Worm (Caenorhabditis elegans) whole organism, L2 larva: ENCODE results near the gene C13A10.1.

Experiments used
- F13H6.1 ChIP-seq: sonication (generic microtip); optimal IDR thresholded peaks from 2 replicates; lab custom pipeline; 2016; ENCODE audit warnings: missing genetic modification characterization, missing compliant biosample characterization
- alr-1 ChIP-seq: fragments of 150-350 bp; optimal IDR thresholded peaks from 2 replicates; lab custom pipeline; 2014; ENCODE audit warnings: missing biosample characterization, missing genetic modification characterization
- ama-1 ChIP-seq: fragments of 150-350 bp; optimal IDR thresholded peaks from 2 replicates; lab custom pipeline; 2018; ENCODE audit warnings: inconsistent platforms
- ceh-82 ChIP-seq: fragments of 150-350 bp; optimal IDR thresholded peaks from 2 replicates; lab custom pipeline; 2014; ENCODE audit warnings: missing biosample characterization, missing genetic modification characterization
- egl-27 ChIP-seq: sonication (generic microtip); optimal IDR thresholded peaks from 3 replicates; lab custom pipeline; 2017; ENCODE audit warnings: missing biosample characterization, missing genetic modification reagents, missing genetic modification characterization
- gmeb-1 ChIP-seq: fragments of 150-350 bp; optimal IDR thresholded peaks from 2 replicates; lab custom pipeline; 2014; ENCODE audit warnings: missing biosample characterization, missing genetic modification characterization
- nhr-11 ChIP-seq: fragments of 150-350 bp; optimal IDR thresholded peaks from 2 replicates; lab custom pipeline; 2014; ENCODE audit warnings: missing biosample characterization, missing genetic modification characterization
- nhr-129 ChIP-seq: fragments of 150-350 bp; optimal IDR thresholded peaks from 2 replicates; lab custom pipeline; 2014; ENCODE audit warnings: missing biosample characterization, missing genetic modification characterization
- nhr-25 ChIP-seq: fragments of 150-350 bp; sonication (generic microtip); optimal IDR thresholded peaks from 3 replicates; lab custom pipeline; 2014; ENCODE audit warnings: missing biosample characterization, missing genetic modification characterization
- sem-4 ChIP-seq: fragments of 150-350 bp; optimal IDR thresholded peaks from 2 replicates; lab custom pipeline; 2014; ENCODE audit warnings: missing biosample characterization, missing genetic modification reagents, missing genetic modification characterization
- sma-3 ChIP-seq: sonication (generic microtip); optimal IDR thresholded peaks from 2 replicates; lab custom pipeline; 2016; ENCODE audit warnings: missing genetic modification reagents, missing genetic modification characterization, missing compliant biosample characterization
- unc-39 ChIP-seq: fragments of 150-350 bp; optimal IDR thresholded peaks from 2 replicates; lab custom pipeline; 2014; ENCODE audit warnings: missing biosample characterization, missing genetic modification characterization
- unc-62 ChIP-seq: fragments of 150-350 bp; optimal IDR thresholded peaks from 2 replicates; lab custom pipeline; 2014; ENCODE audit warnings: missing biosample characterization, missing genetic modification reagents, missing genetic modification characterization
- ztf-11 ChIP-seq: sonication (generic microtip); optimal IDR thresholded peaks from 2 replicates; lab custom pipeline; 2017; ENCODE audit warnings: missing biosample characterization, missing genetic modification characterization

DNA sequence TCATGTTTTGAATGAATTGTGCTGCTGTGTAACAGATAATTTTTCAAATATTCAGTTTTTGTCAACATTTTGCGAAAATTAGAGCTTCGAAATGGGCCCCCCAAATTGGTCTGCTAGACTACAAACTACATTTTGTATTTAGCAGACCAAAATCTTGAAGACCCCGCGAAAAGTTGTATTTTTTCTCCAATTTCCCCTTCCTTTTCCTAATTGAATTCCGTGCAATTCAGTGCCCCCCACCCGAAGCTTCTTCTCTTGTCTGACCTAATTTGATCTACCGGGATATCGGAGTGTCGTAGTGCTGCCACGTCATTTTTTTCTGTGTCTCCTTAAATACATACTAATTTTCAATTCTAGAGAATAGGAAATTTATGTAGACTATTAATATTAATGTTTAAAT lies 31.4 kb downstream of the C13A10.1 start:
- TF ChIP-seq nhr-11 (tag; lab: Kevin White, UChicago), result no peak
- TF ChIP-seq gmeb-1 (tag; lab: Kevin White, UChicago), result no peak
- TF ChIP-seq alr-1 (tag; lab: Kevin White, UChicago), result no peak
- TF ChIP-seq nhr-25 (tag; lab: Kevin White, UChicago), result no peak
- no peak for TF ChIP-seq egl-27 (tag; lab: Kevin White, UChicago)
- TF ChIP-seq ama-1 (lab: Kevin White, UChicago), result no peak
- TF ChIP-seq ztf-11 (tag; lab: Kevin White, UChicago), result no peak
- TF ChIP-seq ceh-82 (tag; lab: Kevin White, UChicago), result no peak
- TF ChIP-seq F13H6.1 (tag; lab: Kevin White, UChicago), result no peak
- no peak for TF ChIP-seq nhr-129
- TF ChIP-seq unc-62 (GFP tag; lab: Kevin White, UChicago), result no peak
- TF ChIP-seq sma-3 (GFP tag; lab: Kevin White, UChicago), result no peak
- peak; percentile 27 for TF ChIP-seq sem-4 (tag; lab: Kevin White, UChicago)
- no peak for TF ChIP-seq unc-39 (tag; lab: Kevin White, UChicago)
